ENCODE assay signal across 1 fruit fly cellular context in the genomic region with DNA sequence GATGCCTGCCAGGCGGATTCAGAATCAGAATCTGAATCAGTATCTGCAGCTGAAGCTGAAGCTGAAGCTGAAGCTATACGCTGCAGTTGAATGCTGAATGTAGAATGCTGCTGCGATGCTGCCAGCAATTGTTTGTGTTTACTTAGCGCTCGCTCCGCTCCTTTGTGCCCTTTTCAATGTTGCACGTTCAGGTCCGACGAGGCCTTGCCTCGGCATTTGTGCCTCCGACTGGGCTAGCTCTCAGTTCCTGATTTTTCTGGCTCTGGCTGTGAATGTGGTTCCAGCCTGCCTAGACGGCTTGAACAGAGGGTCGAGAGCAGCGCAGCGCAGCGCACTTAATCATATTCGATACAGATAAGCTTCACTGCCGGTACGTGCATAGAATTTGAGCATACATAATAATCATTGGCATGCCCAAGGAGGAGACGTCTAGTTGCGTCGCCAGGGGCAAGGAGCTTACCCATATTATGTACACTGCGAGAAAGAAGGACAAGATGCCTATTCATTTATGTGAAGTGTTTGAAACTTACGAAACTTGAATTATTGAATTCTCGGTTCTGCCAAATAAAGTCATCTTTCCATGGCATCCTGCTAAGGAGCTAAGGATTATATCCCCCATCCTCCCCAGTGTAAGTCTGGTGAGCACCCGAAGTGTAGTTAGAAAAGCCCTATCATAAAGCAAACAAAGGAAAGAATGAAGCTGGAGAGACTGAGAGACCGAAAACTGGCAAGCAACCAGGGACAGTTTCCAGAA.
A peak's percentile ranks its signal among the peaks of the same experiment; 100 is the strongest.
TF ChIP-seq lines count a peak whose summit lies in the region.

No protein-coding gene starts in this region.

TF ChIP-seq in whole organism, embryonic, 481 proteins besides CTCF, POLR2A, EP300 and RAD21 (continued from another document):
- TF ChIP-seq CG16813 (GFP tag; IDR thresholded peaks at IDR 0.05; lab: Robert Waterston, UW; ENCODE audit: partially characterized antibody) = no peak
- TF ChIP-seq D19A (tag; optimal IDR thresholded peaks at IDR 0.05; lab: Kevin White, UChicago) = peak; percentile 4
- TF ChIP-seq HmgZ (tag; optimal IDR thresholded peaks at IDR 0.05; lab: Kevin White, UChicago) = no peak
- TF ChIP-seq Atf6 (GFP tag; IDR thresholded peaks at IDR 0.05; lab: Robert Waterston, UW) = 0 out of 2 replicates have a peak, but pooled peaks have one; percentile 26
- peak; percentile 20 for TF ChIP-seq CG13424 (tag; optimal IDR thresholded peaks at IDR 0.05; lab: Kevin White, UChicago)
- peak; percentile 18 for TF ChIP-seq Oli (tag; optimal IDR thresholded peaks at IDR 0.05; lab: Kevin White, UChicago)
- TF ChIP-seq CG15011 (GFP tag; optimal IDR thresholded peaks at IDR 0.05; lab: Kevin White, UChicago) = no peak
- peak; percentile 18 for TF ChIP-seq dmrt99B (tag; optimal IDR thresholded peaks at IDR 0.05; lab: Kevin White, UChicago)
- TF ChIP-seq Sry-β (GFP tag; optimal IDR thresholded peaks at IDR 0.05; lab: Kevin White, UChicago) = no peak
- TF ChIP-seq sc (optimal IDR thresholded peaks at IDR 0.05; lab: Kevin White, UChicago) = no peak
- no peak for TF ChIP-seq sc (GFP tag; optimal IDR thresholded peaks at IDR 0.05; lab: Kevin White, UChicago)
- 0 out of 3 replicates have a peak, but pooled peaks have one; percentile 18 for TF ChIP-seq CG11695 (GFP tag; IDR thresholded peaks at IDR 0.05; lab: Robert Waterston, UW)
- TF ChIP-seq en (GFP tag; optimal IDR thresholded peaks at IDR 0.05; lab: Kevin White, UChicago) = no peak
- TF ChIP-seq CG18262 (tag; optimal IDR thresholded peaks at IDR 0.05; lab: Kevin White, UChicago) = peak; percentile 39
- peak; percentile 10 for TF ChIP-seq CG18619 (GFP tag; optimal IDR thresholded peaks at IDR 0.05; lab: Kevin White, UChicago)
- peak; percentile 17 for TF ChIP-seq tin (GFP tag; optimal IDR thresholded peaks at IDR 0.05; lab: Kevin White, UChicago)
- TF ChIP-seq eve (GFP tag; optimal IDR thresholded peaks at IDR 0.05; lab: Kevin White, UChicago) = peak in 1 of 2 experiments; percentile 20
- TF ChIP-seq CHES-1-like (GFP tag; optimal IDR thresholded peaks at IDR 0.05; lab: Kevin White, UChicago) = no peak
- no peak for TF ChIP-seq CG12942 (GFP tag; optimal IDR thresholded peaks at IDR 0.05; lab: Kevin White, UChicago)
- peak; percentile 19 for TF ChIP-seq chn (GFP tag; optimal IDR thresholded peaks at IDR 0.05; lab: Kevin White, UChicago)
- TF ChIP-seq CoRest (tag; optimal IDR thresholded peaks at IDR 0.05; lab: Kevin White, UChicago) = peak; percentile 41
- peak; percentile 10 for TF ChIP-seq nom (GFP tag; optimal IDR thresholded peaks at IDR 0.05; lab: Kevin White, UChicago)
- no peak for TF ChIP-seq Dll (GFP tag; IDR thresholded peaks at IDR 0.05; lab: Robert Waterston, UW; ENCODE audit: partially characterized antibody)
- TF ChIP-seq bcd (GFP tag; optimal IDR thresholded peaks at IDR 0.05; lab: Kevin White, UChicago) = no peak
- peak; percentile 2 for TF ChIP-seq Xbp1 (GFP tag; optimal IDR thresholded peaks at IDR 0.05; lab: Kevin White, UChicago)
- TF ChIP-seq Hmr (GFP tag; optimal IDR thresholded peaks at IDR 0.05; lab: Kevin White, UChicago) = peak; percentile 40
- no peak for TF ChIP-seq CG10959 (GFP tag; IDR thresholded peaks at IDR 0.05; lab: Robert Waterston, UW)
- no peak for TF ChIP-seq esg (GFP tag; conservative IDR thresholded peaks at IDR 0.05; lab: Robert Waterston, UW)
- no peak for TF ChIP-seq Chrac-16 (GFP tag; optimal IDR thresholded peaks at IDR 0.05; lab: Kevin White, UChicago)
- TF ChIP-seq CG4424 (GFP tag; optimal IDR thresholded peaks at IDR 0.05; lab: Kevin White, UChicago) = peak; percentile 35
- 0 out of 2 replicates have a peak, but pooled peaks have one; percentile 9 for TF ChIP-seq ara (GFP tag; IDR thresholded peaks at IDR 0.05; lab: Robert Waterston, UW)
- TF ChIP-seq CG2129 (GFP tag; IDR thresholded peaks at IDR 0.05; lab: Robert Waterston, UW; ENCODE audit: partially characterized antibody) = no peak
- no peak for TF ChIP-seq ase (GFP tag; IDR thresholded peaks at IDR 0.05; lab: Robert Waterston, UW)
- TF ChIP-seq shn (GFP tag; optimal IDR thresholded peaks at IDR 0.05; lab: Kevin White, UChicago) = no peak
- TF ChIP-seq wek (GFP tag; optimal IDR thresholded peaks at IDR 0.05; lab: Kevin White, UChicago) = no peak
- TF ChIP-seq Stat92E (GFP tag; optimal IDR thresholded peaks at IDR 0.05; lab: Kevin White, UChicago) = no peak
- no peak for TF ChIP-seq CG1529 (GFP tag; optimal IDR thresholded peaks at IDR 0.05; lab: Kevin White, UChicago)
- TF ChIP-seq mirr (GFP tag; optimal IDR thresholded peaks at IDR 0.05; lab: Kevin White, UChicago) = no peak
- peak; percentile 49 for TF ChIP-seq lab (GFP tag; optimal IDR thresholded peaks at IDR 0.05; lab: Kevin White, UChicago)
- TF ChIP-seq CG18599 (GFP tag; optimal IDR thresholded peaks at IDR 0.05; lab: Kevin White, UChicago) = peak; percentile 70
- TF ChIP-seq ci (GFP tag; IDR thresholded peaks at IDR 0.05; lab: Robert Waterston, UW) = no peak
- peak; percentile 21 for TF ChIP-seq Dek (tag; optimal IDR thresholded peaks at IDR 0.05; lab: Kevin White, UChicago)
- no peak for TF ChIP-seq CG18011 (GFP tag; optimal IDR thresholded peaks at IDR 0.05; lab: Kevin White, UChicago)
- no peak for TF ChIP-seq CG17361 (GFP tag; IDR thresholded peaks at IDR 0.05; lab: Robert Waterston, UW)
TF ChIP-seq in whole organism, embryonic: peak in this region for 94.
